Worm (Caenorhabditis elegans): ENCODE results near the gene Y69H2.7.

The Y69H2.7 gene

ce11 chrV:18710045-18710490 lies 20.3 kb downstream of the Y69H2.7 start (continued):
- no peak for TF ChIP-seq tra-1 (GFP tag; IDR thresholded peaks at IDR 0.05)
- peak; percentile 39 for TF ChIP-seq aha-1 (tag)
- TF ChIP-seq nhr-77 (tag; optimal IDR thresholded peaks at IDR 0.05) = no peak
- TF ChIP-seq spr-1 (tag; optimal IDR thresholded peaks at IDR 0.05) = no peak
- TF ChIP-seq zfp-2 (tag; optimal IDR thresholded peaks at IDR 0.05) = no peak
- no peak for TF ChIP-seq Y5F2A.4 (GFP tag; optimal IDR thresholded peaks at IDR 0.05)
- peak; percentile 32 for TF ChIP-seq zip-2 (tag; optimal IDR thresholded peaks at IDR 0.05)
- TF ChIP-seq cey-2 (tag; optimal IDR thresholded peaks at IDR 0.05; ENCODE audit: borderline replicate concordance, insufficient read depth) = no peak
- no peak for TF ChIP-seq mdt-29 (GFP tag; IDR thresholded peaks at IDR 0.05)
- TF ChIP-seq hmg-1.1 (GFP tag; IDR thresholded peaks at IDR 0.05) = no peak

ce11 chrV:18711362-18711761 lies 21.6 kb downstream of the Y69H2.7 start:
- TF ChIP-seq aha-1 (tag) (peak; percentile 56), ctbp-1 (GFP tag; IDR thresholded peaks at IDR 0.05) (no peak)

ce11 chrV:18712118-18712517 lies 22.3 kb downstream of the Y69H2.7 start:
- TF ChIP-seq nhr-41 (GFP tag; IDR thresholded peaks at IDR 0.05) (0 out of 2 replicates have a peak, but pooled peaks have one; percentile 9), hif-1 (tag; optimal IDR thresholded peaks at IDR 0.05) (no peak), Y48G9A.11 (GFP tag; IDR thresholded peaks at IDR 0.05) (peak; percentile 48; the same call in 1 of the 2 replicates), lin-39 (tag; optimal IDR thresholded peaks at IDR 0.05) (no peak), mxl-3 (GFP tag; optimal IDR thresholded peaks at IDR 0.05) (no peak), nhr-6 (tag; optimal IDR thresholded peaks at IDR 0.05) (no peak), pha-4 (GFP tag; IDR thresholded peaks at IDR 0.05) (peak; percentile 75), pha-4 (tag; optimal IDR thresholded peaks at IDR 0.05) (no peak), lir-3 (tag; optimal IDR thresholded peaks at IDR 0.05) (peak; percentile 46), nhr-48 (tag; optimal IDR thresholded peaks at IDR 0.05) (no peak), daf-16 (GFP tag; optimal IDR thresholded peaks at IDR 0.05) (peak in 1 of 2 experiments; percentile 19), daf-16 (tag; optimal IDR thresholded peaks at IDR 0.05) (peak; percentile 17), F26F4.8 (GFP tag; conservative IDR thresholded peaks at IDR 0.05) (peak; percentile 90), unc-130 (GFP tag; optimal IDR thresholded peaks at IDR 0.05) (peak; percentile 26), Y5F2A.4 (GFP tag; optimal IDR thresholded peaks at IDR 0.05) (no peak), F44E2.7 (GFP tag; IDR thresholded peaks at IDR 0.05) (peak; percentile 94), lin-29 (GFP tag; IDR thresholded peaks at IDR 0.05) (peak; percentile 57; the same call in 1 of the 2 replicates), nhr-111 (GFP tag; optimal IDR thresholded peaks at IDR 0.05) (no peak), madf-5 (GFP tag; IDR thresholded peaks at IDR 0.05) (0 out of 4 replicates have a peak, but pooled peaks of 1 of the 2 experiments have one; percentile 68), ztf-7 (tag; optimal IDR thresholded peaks at IDR 0.05) (no peak), dmd-6 (GFP tag; IDR thresholded peaks at IDR 0.05) (no peak), daf-8 (GFP tag; IDR thresholded peaks at IDR 0.05) (0 out of 2 replicates have a peak, but pooled peaks have one; percentile 61), D1046.2 (GFP tag; IDR thresholded peaks at IDR 0.05) (peak; percentile 88; the same call in 1 of the 2 replicates), spr-3 (GFP tag; optimal IDR thresholded peaks at IDR 0.05) (no peak), snpc-1.2 (GFP tag; IDR thresholded peaks at IDR 0.05) (peak; percentile 65)

- TF ChIP-seq dmd-8 (GFP tag; IDR thresholded peaks at IDR 0.05) (no peak), aha-1 (tag) (peak; percentile 48), nhr-48 (tag; optimal IDR thresholded peaks at IDR 0.05) (no peak), unc-62 (GFP tag; optimal IDR thresholded peaks at IDR 0.05 in 1 of 2) (peak in 1 of 2 experiments; percentile 65), unc-62 (tag; optimal IDR thresholded peaks at IDR 0.05) (no peak)
Measured at ce11 chrV:18719412-18719811, 29.6 kb downstream of the Y69H2.7 start.
